Fruit fly (Drosophila melanogaster) whole organism, prepupa: ENCODE results near the gene IntS11.

Experiments used
- CG11902 ChIP-seq: fragments of 200-800 bp; sonication (Bioruptor generic); optimal IDR thresholded peaks from 3 replicates; lab custom pipeline; 2016; ENCODE audit warnings: missing biosample characterization, missing genetic modification characterization
- CG6792 ChIP-seq: fragments of 200-800 bp; sonication (Bioruptor generic); optimal IDR thresholded peaks from 3 replicates; lab custom pipeline; 2016; ENCODE audit warnings: missing biosample characterization, missing genetic modification characterization
- Hr38 ChIP-seq: sonication (Bioruptor generic); optimal IDR thresholded peaks from 2 replicates; lab custom pipeline; 2016; ENCODE audit warnings: missing biosample characterization, missing genetic modification characterization
- acj6 ChIP-seq: fragments of 200-800 bp; sonication (Bioruptor generic); optimal IDR thresholded peaks from 3 replicates; lab custom pipeline; 2016; ENCODE audit warnings: missing biosample characterization, missing genetic modification characterization

DNA sequence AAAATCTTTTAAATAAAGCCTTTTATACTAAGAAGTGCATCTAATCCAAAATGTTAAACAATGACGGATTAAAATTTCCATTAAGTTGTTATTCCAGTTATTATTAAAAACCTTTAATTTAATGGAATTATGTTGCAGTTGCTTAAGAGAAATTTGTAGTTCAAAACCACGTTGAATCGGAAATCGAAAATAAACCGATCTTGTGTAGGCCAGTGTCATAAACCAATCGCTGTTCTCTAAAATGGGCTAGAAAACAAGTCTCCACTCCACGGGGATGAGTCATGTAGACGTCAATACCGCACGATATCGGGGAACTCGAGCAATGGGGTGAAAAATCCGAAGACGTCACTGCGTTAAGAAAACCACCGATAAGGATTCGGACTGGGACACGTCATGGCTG lies 16.4 kb downstream of the IntS11 start:
- TF ChIP-seq CG6792 (GFP tag; lab: Kevin White, UChicago) (no peak), acj6 (GFP tag; lab: Kevin White, UChicago) (no peak), CG11902 (no peak), Hr38 (GFP tag; lab: Kevin White, UChicago) (no peak)
